Fruit fly (Drosophila melanogaster) whole organism, embryonic: ENCODE data around the gene Cyp12a5.
A peak's percentile ranks its signal among the peaks of the same experiment; 100 is the strongest.

Source experiments
- Aef1 ChIP-seq: fragments of 200-800 bp; sonication (Bioruptor generic); IDR thresholded peaks from 3 replicates; pipeline ENCODE4 v1.3.6; 2022; ENCODE audit warnings: missing biosample characterization, missing genetic modification characterization
- CG10431 ChIP-seq: fragments of 200-800 bp; sonication (Bioruptor generic); optimal IDR thresholded peaks from 3 replicates; lab custom pipeline; 2018; ENCODE audit warnings: missing biosample characterization, mild to moderate bottlenecking, missing genetic modification characterization
- CG10979 ChIP-seq: fragments of 200-800 bp; sonication (Bioruptor generic); optimal IDR thresholded peaks from 2 replicates; lab custom pipeline; 2018; ENCODE audit warnings: missing biosample characterization, mild to moderate bottlenecking, missing genetic modification characterization, moderate library complexity
- CG13287 ChIP-seq: fragments of 200-800 bp; sonication (Bioruptor generic); IDR thresholded peaks from 2 replicates; pipeline ENCODE4 v1.3.6; 2022; ENCODE audit warnings: missing biosample characterization, missing genetic modification characterization; ENCODE audit not compliant: partially characterized antibody
- CG15011 ChIP-seq: fragments of 200-800 bp; sonication (Bioruptor generic); optimal IDR thresholded peaks from 3 replicates; lab custom pipeline; 2018; ENCODE audit warnings: missing biosample characterization, mild to moderate bottlenecking, missing genetic modification characterization
- CG1647 ChIP-seq: fragments of 200-800 bp; sonication (Bioruptor generic); optimal IDR thresholded peaks from 3 replicates; lab custom pipeline; 2016; ENCODE audit warnings: missing biosample characterization, missing genetic modification characterization
- CG18476 ChIP-seq: fragments of 200-800 bp; sonication (Bioruptor generic); optimal IDR thresholded peaks from 2 replicates; lab custom pipeline; 2016; ENCODE audit warnings: missing biosample characterization, mild to moderate bottlenecking, missing genetic modification characterization
- CG2116 ChIP-seq: fragments of 200-800 bp; sonication (Bioruptor generic); optimal IDR thresholded peaks from 3 replicates; lab custom pipeline; 2018; ENCODE audit warnings: missing biosample characterization, mild to moderate bottlenecking, missing genetic modification characterization
- CG2678 ChIP-seq: fragments of 200-800 bp; sonication (Bioruptor generic); optimal IDR thresholded peaks from 3 replicates; lab custom pipeline; 2019; ENCODE audit warnings: missing biosample characterization, mild to moderate bottlenecking, missing genetic modification characterization, moderate library complexity
- CG2875 ChIP-seq: fragments of 200-800 bp; sonication (Bioruptor generic); optimal IDR thresholded peaks from 2 replicates; lab custom pipeline; 2017; ENCODE audit warnings: missing biosample characterization, mild to moderate bottlenecking, missing genetic modification characterization, missing genetic modification reagents
- CG2889 ChIP-seq: fragments of 200-800 bp; sonication (Bioruptor generic); IDR thresholded peaks from 3 replicates; pipeline ENCODE4 v1.3.6; 2022; ENCODE audit warnings: missing biosample characterization, missing genetic modification characterization
- CG30403 ChIP-seq: fragments of 200-800 bp; sonication (Bioruptor generic); optimal IDR thresholded peaks from 3 replicates; lab custom pipeline; 2016; ENCODE audit warnings: missing biosample characterization, missing genetic modification characterization
- CG31365 ChIP-seq: fragments of 200-800 bp; sonication (Bioruptor generic); optimal IDR thresholded peaks from 2 replicates; lab custom pipeline; 2018; ENCODE audit warnings: missing biosample characterization, mild to moderate bottlenecking, missing genetic modification characterization
- CG31441 ChIP-seq: fragments of 200-800 bp; sonication (Bioruptor generic); IDR thresholded peaks from 2 replicates; pipeline ENCODE4 v1.3.6; 2022; ENCODE audit warnings: missing biosample characterization, missing genetic modification characterization
- CG33213 ChIP-seq: fragments of 200-800 bp; sonication (Bioruptor generic); optimal IDR thresholded peaks from 3 replicates; lab custom pipeline; 2016; ENCODE audit warnings: missing biosample characterization, missing genetic modification characterization
- CG4617 ChIP-seq: fragments of 200-800 bp; sonication (Bioruptor generic); optimal IDR thresholded peaks from 3 replicates; lab custom pipeline; 2016; ENCODE audit warnings: missing biosample characterization, missing genetic modification characterization, borderline replicate concordance
- D ChIP-seq, 2 experiments: fragments of 200-800 bp in 1 of 2; fragments of >200 bp in 1 of 2; sonication (Bioruptor generic) in 1 of 2; optimal IDR thresholded peaks; 2 replicates in 1 of 2; 3 replicates in 1 of 2; lab custom pipeline; 2017; ENCODE audit warnings: mild to moderate bottlenecking in 1 of 2, missing biosample characterization in 1 of 2, missing genetic modification characterization in 1 of 2, missing genetic modification reagents in 1 of 2
- D19B ChIP-seq: fragments of 200-800 bp; sonication (Bioruptor generic); optimal IDR thresholded peaks from 2 replicates; lab custom pipeline; 2017; ENCODE audit warnings: missing biosample characterization, mild to moderate bottlenecking, missing genetic modification characterization
- Dfd ChIP-seq, 2 experiments: fragments of >200 bp; optimal IDR thresholded peaks; 2 replicates each; lab custom pipeline; 2017; ENCODE audit warnings: missing biosample characterization in 2 of 2, missing genetic modification characterization in 2 of 2
- HLH3B ChIP-seq: fragments of 200-800 bp; sonication (Bioruptor generic); IDR thresholded peaks from 2 replicates; pipeline ENCODE4 v1.3.6; 2022; ENCODE audit warnings: missing biosample characterization, missing genetic modification characterization
- Hey ChIP-seq: fragments of 200-800 bp; sonication (Bioruptor generic); optimal IDR thresholded peaks from 3 replicates; lab custom pipeline; 2018; ENCODE audit warnings: missing biosample characterization, mild to moderate bottlenecking, missing genetic modification characterization
- HmgD ChIP-seq: fragments of 200-800 bp; sonication (Bioruptor generic); optimal IDR thresholded peaks from 3 replicates; lab custom pipeline; 2016; ENCODE audit warnings: missing biosample characterization, missing genetic modification characterization
- Hr51 ChIP-seq, 2 experiments: fragments of 200-800 bp; sonication (Bioruptor generic); optimal IDR thresholded peaks; 2 replicates in 1 of 2; 3 replicates in 1 of 2; lab custom pipeline; 2016 to 2018; ENCODE audit warnings: missing biosample characterization in 2 of 2, missing genetic modification characterization in 2 of 2, mild to moderate bottlenecking in 1 of 2, moderate library complexity in 1 of 2
- Meics ChIP-seq: fragments of 200-800 bp; sonication (Bioruptor generic); optimal IDR thresholded peaks from 2 replicates; lab custom pipeline; 2017; ENCODE audit warnings: missing biosample characterization, mild to moderate bottlenecking, missing genetic modification characterization
- NFAT ChIP-seq: fragments of 200-800 bp; sonication (Bioruptor generic); IDR thresholded peaks from 2 replicates; pipeline ENCODE4 v1.3.6; 2022; ENCODE audit warnings: missing biosample characterization, missing genetic modification characterization
- Spps ChIP-seq: fragments of 200-800 bp; sonication (Bioruptor generic); optimal IDR thresholded peaks from 2 replicates; lab custom pipeline; 2018; ENCODE audit warnings: missing biosample characterization, mild to moderate bottlenecking, missing genetic modification characterization
- az2 ChIP-seq: fragments of 200-800 bp; sonication (Bioruptor generic); optimal IDR thresholded peaks from 3 replicates; lab custom pipeline; 2016; ENCODE audit warnings: missing biosample characterization, missing genetic modification characterization
- bcd ChIP-seq: fragments of 200-800 bp; sonication (Bioruptor generic); optimal IDR thresholded peaks from 2 replicates; lab custom pipeline; 2017; ENCODE audit warnings: missing biosample characterization, mild to moderate bottlenecking, missing genetic modification characterization
- btn ChIP-seq: fragments of 200-800 bp; sonication (Bioruptor generic); optimal IDR thresholded peaks from 2 replicates; lab custom pipeline; 2016; ENCODE audit warnings: missing biosample characterization, missing genetic modification characterization
- crc ChIP-seq: fragments of 200-800 bp; sonication (Bioruptor generic); optimal IDR thresholded peaks from 2 replicates; lab custom pipeline; 2016; ENCODE audit warnings: missing biosample characterization, missing genetic modification characterization
- crol ChIP-seq: fragments of 200-800 bp; sonication (Bioruptor generic); IDR thresholded peaks from 2 replicates; pipeline ENCODE4 v1.3.6; 2022; ENCODE audit warnings: missing biosample characterization, missing genetic modification characterization
- dm ChIP-seq: fragments of 200-800 bp; sonication (Bioruptor generic); optimal IDR thresholded peaks from 3 replicates; lab custom pipeline; 2016; ENCODE audit warnings: missing biosample characterization, missing genetic modification characterization
- dmrt99B ChIP-seq: fragments of 200-800 bp; sonication (Bioruptor generic); optimal IDR thresholded peaks from 2 replicates; lab custom pipeline; 2018; ENCODE audit warnings: missing biosample characterization, mild to moderate bottlenecking, missing genetic modification characterization, moderate library complexity
- dpn ChIP-seq, 2 experiments: fragments of 200-800 bp; sonication (Bioruptor generic); optimal IDR thresholded peaks; 3 replicates each; lab custom pipeline; 2016; ENCODE audit warnings: missing biosample characterization in 2 of 2, missing genetic modification characterization in 2 of 2
- ewg ChIP-seq: fragments of 200-800 bp; sonication (Bioruptor generic); optimal IDR thresholded peaks from 3 replicates; lab custom pipeline; 2017; ENCODE audit warnings: mild to moderate bottlenecking, missing biosample characterization, missing genetic modification reagents, missing genetic modification characterization
- fd64A ChIP-seq: fragments of 200-800 bp; sonication (Bioruptor generic); optimal IDR thresholded peaks from 3 replicates; lab custom pipeline; 2018; ENCODE audit warnings: missing biosample characterization, mild to moderate bottlenecking, missing genetic modification characterization
- gt ChIP-seq: fragments of 200-800 bp; sonication (Bioruptor generic); IDR thresholded peaks from 2 replicates; pipeline ENCODE4 v1.3.6; 2022; ENCODE audit warnings: missing biosample characterization, missing genetic modification characterization
- h ChIP-seq: fragments of >200 bp; optimal IDR thresholded peaks from 2 replicates; lab custom pipeline; 2017
- hth ChIP-seq: fragments of >200 bp; optimal IDR thresholded peaks from 2 replicates; lab custom pipeline; 2017; ENCODE audit warnings: inconsistent platforms
- klu ChIP-seq: fragments of 200-800 bp; sonication (Bioruptor generic); IDR thresholded peaks from 2 replicates; pipeline ENCODE4 v1.3.6; 2022; ENCODE audit warnings: missing biosample characterization, missing genetic modification characterization
- knrl ChIP-seq: fragments of 200-800 bp; sonication (Bioruptor generic); IDR thresholded peaks from 3 replicates; pipeline ENCODE4 v1.3.6; 2022; ENCODE audit warnings: missing biosample characterization, missing genetic modification characterization; ENCODE audit not compliant: partially characterized antibody
- mld ChIP-seq: fragments of 200-800 bp; sonication (Bioruptor generic); IDR thresholded peaks from 3 replicates; pipeline ENCODE4 v1.3.6; 2022; ENCODE audit warnings: missing biosample characterization, missing genetic modification characterization; ENCODE audit not compliant: partially characterized antibody
- org-1 ChIP-seq: fragments of 200-800 bp; sonication (Bioruptor generic); optimal IDR thresholded peaks from 2 replicates; lab custom pipeline; 2017; ENCODE audit warnings: missing biosample characterization, missing genetic modification characterization
- sd ChIP-seq: fragments of 200-800 bp; sonication (Bioruptor generic); optimal IDR thresholded peaks from 3 replicates; lab custom pipeline; 2018; ENCODE audit warnings: missing biosample characterization, mild to moderate bottlenecking, missing genetic modification characterization, moderate library complexity
- sens ChIP-seq: fragments of 200-800 bp; sonication (Bioruptor generic); peaks from one replicate; lab custom pipeline; 2016; ENCODE audit warnings: missing biosample characterization, missing genetic modification characterization
- sens-2 ChIP-seq: fragments of 200-800 bp; sonication (Bioruptor generic); IDR thresholded peaks from 2 replicates; pipeline ENCODE4 v1.3.6; 2022; ENCODE audit warnings: missing biosample characterization, missing genetic modification characterization
- sisA ChIP-seq: fragments of 200-800 bp; sonication (Bioruptor generic); IDR thresholded peaks from 2 replicates; pipeline ENCODE4 v1.3.6; 2022; ENCODE audit warnings: missing biosample characterization, missing genetic modification characterization
- tin ChIP-seq: fragments of 200-800 bp; sonication (Bioruptor generic); optimal IDR thresholded peaks from 3 replicates; lab custom pipeline; 2016; ENCODE audit warnings: missing biosample characterization, missing genetic modification characterization
- trh ChIP-seq: fragments of 200-800 bp; sonication (Bioruptor generic); optimal IDR thresholded peaks from 2 replicates; lab custom pipeline; 2016; ENCODE audit warnings: missing biosample characterization, missing genetic modification characterization
- vvl ChIP-seq: fragments of 200-800 bp; sonication (Bioruptor generic); IDR thresholded peaks from 2 replicates; pipeline ENCODE4 v1.3.6; 2022; ENCODE audit warnings: missing biosample characterization, missing genetic modification characterization

Cyp12a5 gene

DNA sequence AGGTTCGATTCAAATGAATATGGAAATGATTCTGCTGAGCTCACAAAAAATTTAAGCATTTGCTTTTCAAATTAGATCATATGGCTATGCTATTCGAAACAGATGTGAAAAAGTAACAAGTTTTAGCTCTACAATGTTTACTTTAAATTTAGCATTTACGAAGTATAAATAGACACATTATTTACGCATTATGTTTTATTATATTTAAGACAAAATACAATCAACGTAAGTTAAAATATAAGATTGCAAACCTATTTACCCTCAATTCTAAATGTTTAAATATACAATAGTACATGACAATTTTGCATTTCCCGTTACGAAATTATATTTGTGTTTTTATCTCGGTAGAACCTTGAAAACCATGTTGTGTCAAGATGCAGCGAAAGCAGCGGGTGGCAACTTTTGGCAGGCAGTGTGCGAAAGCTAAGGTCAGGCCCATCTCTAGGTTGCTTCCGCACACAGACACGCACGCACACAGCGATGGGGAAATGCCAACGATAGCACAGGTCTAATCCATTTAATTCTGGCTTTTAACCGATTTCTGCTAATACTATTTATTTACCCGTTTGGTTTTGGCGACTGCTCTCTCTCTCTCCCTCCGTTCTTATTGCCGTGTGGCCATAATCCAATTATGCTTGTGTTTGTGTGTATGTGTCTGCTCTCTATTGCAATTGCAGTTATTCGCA is 39.2 kb upstream of the Cyp12a5 start (continued):
- TF ChIP-seq Hey (tag; lab: Kevin White, UChicago) (no peak), sens-2 (GFP tag; lab: Robert Waterston, UW) (0 out of 2 replicates have a peak, but pooled peaks have one; percentile 14), bcd (GFP tag; lab: Kevin White, UChicago) (peak; percentile 25), trh (GFP tag; lab: Kevin White, UChicago) (no peak), CG2889 (GFP tag; lab: Robert Waterston, UW) (no peak), tin (GFP tag; lab: Kevin White, UChicago) (peak; percentile 45), org-1 (GFP tag; lab: Kevin White, UChicago) (peak; percentile 0), sd (tag; lab: Kevin White, UChicago) (no peak), sens (GFP tag; lab: Kevin White, UChicago) (peak; percentile 81), Aef1 (no peak), CG1647 (GFP tag; lab: Kevin White, UChicago) (no peak), CG15011 (no peak), CG31441 (GFP tag; lab: Robert Waterston, UW) (no peak), hth (lab: Kevin White, UChicago) (no peak), CG31365 (no peak), CG10431 (GFP tag; lab: Kevin White, UChicago) (no peak), Spps (peak; percentile 10), CG10979 (tag; lab: Kevin White, UChicago) (peak; percentile 31), vvl (GFP tag; lab: Robert Waterston, UW) (peak; percentile 64), Dfd (GFP tag; optimal IDR thresholded peaks at IDR 0.05; lab: Kevin White, UChicago) (no peak), fd64A (GFP tag; lab: Kevin White, UChicago) (no peak), Hr51 (GFP tag; optimal IDR thresholded peaks at IDR 0.05; lab: Kevin White, UChicago) (peak in 1 of 2 experiments; percentile 23), HmgD (no peak), CG18476 (peak; percentile 27), mld (GFP tag; lab: Robert Waterston, UW) (no peak), CG2678 (tag; lab: Kevin White, UChicago) (peak; percentile 48), knrl (GFP tag; lab: Robert Waterston, UW) (no peak), CG33213 (no peak), Meics (GFP tag; lab: Kevin White, UChicago) (peak; percentile 38), HLH3B (GFP tag; lab: Robert Waterston, UW) (no peak), az2 (GFP tag; lab: Kevin White, UChicago) (peak; percentile 35), crol (GFP tag; lab: Robert Waterston, UW) (no peak), CG2875 (GFP tag; lab: Kevin White, UChicago) (no peak), h (lab: Kevin White, UChicago) (no peak), D (optimal IDR thresholded peaks at IDR 0.05; lab: Kevin White, UChicago) (no peak), D (GFP tag; optimal IDR thresholded peaks at IDR 0.05; lab: Kevin White, UChicago) (peak; percentile 15), gt (no peak), crc (GFP tag; lab: Kevin White, UChicago) (no peak), dpn (GFP tag; optimal IDR thresholded peaks at IDR 0.05; lab: Kevin White, UChicago) (peak in 1 of 2 experiments; percentile 29), sisA (GFP tag; lab: Robert Waterston, UW) (no peak), CG2116 (GFP tag; lab: Kevin White, UChicago) (no peak), dmrt99B (tag; lab: Kevin White, UChicago) (peak; percentile 40), CG4617 (no peak), dm (GFP tag; lab: Kevin White, UChicago) (no peak), ewg (GFP tag; lab: Kevin White, UChicago) (peak; percentile 20), klu (GFP tag; lab: Robert Waterston, UW) (no peak), D19B (GFP tag; lab: Kevin White, UChicago) (peak; percentile 2), NFAT (GFP tag; lab: Robert Waterston, UW) (peak; percentile 57; the same call in 1 of the 2 replicates), btn (GFP tag; lab: Kevin White, UChicago) (no peak), CG13287 (GFP tag; lab: Robert Waterston, UW) (no peak), CG30403 (GFP tag; lab: Kevin White, UChicago) (peak; percentile 24)
